Worm (Caenorhabditis elegans): ENCODE data around the gene F49E11.7.

- TF ChIP-seq ztf-23 (GFP tag; IDR thresholded peaks at IDR 0.05) (no peak), ref-1 (GFP tag; conservative IDR thresholded peaks at IDR 0.05) (no peak), klf-2 (GFP tag; conservative IDR thresholded peaks at IDR 0.05) (no peak), flt-1 (GFP tag; IDR thresholded peaks at IDR 0.05) (no peak), ztf-29 (GFP tag; IDR thresholded peaks at IDR 0.05) (no peak), med-1 (GFP tag; optimal IDR thresholded peaks at IDR 0.05; ENCODE audit: insufficient read depth) (no peak)
Observed at ce11 chrIV:13080185-13080584, 27.5 kb downstream of the F49E11.7 start.
